Worm (Caenorhabditis elegans) whole organism, mixed stage, embryonic: ENCODE measurements around the gene agt-2.
A peak's percentile ranks its signal among the peaks of the same experiment; 100 is the strongest.

Experiments used
- M03D4.4 ChIP-seq: sonication (generic microtip); optimal IDR thresholded peaks from 2 replicates; lab custom pipeline; 2017; ENCODE audit warnings: mild to moderate bottlenecking, missing genetic modification characterization, missing compliant biosample characterization
- blmp-1 ChIP-seq: fragments of 150-350 bp; optimal IDR thresholded peaks from 2 replicates; lab custom pipeline; 2014; ENCODE audit warnings: missing biosample characterization, missing genetic modification characterization
- ceh-39 ChIP-seq: fragments of 150-350 bp; optimal IDR thresholded peaks from 2 replicates; lab custom pipeline; 2014; ENCODE audit warnings: missing biosample characterization, missing genetic modification characterization
- ceh-43 ChIP-seq: fragments of 200-800 bp; sonication (Bioruptor generic); optimal IDR thresholded peaks from 2 replicates; lab custom pipeline; 2018; ENCODE audit warnings: mild to moderate bottlenecking, missing genetic modification characterization, moderate library complexity, missing compliant biosample characterization
- ceh-83 ChIP-seq: fragments of 200-800 bp; sonication (Bioruptor generic); optimal IDR thresholded peaks from 2 replicates; lab custom pipeline; 2018; ENCODE audit warnings: mild to moderate bottlenecking, missing genetic modification characterization, missing compliant biosample characterization
- ces-1 ChIP-seq: fragments of 150-350 bp; optimal IDR thresholded peaks from 2 replicates; lab custom pipeline; 2014; ENCODE audit warnings: missing biosample characterization, missing genetic modification reagents, missing genetic modification characterization
- cnd-1 ChIP-seq: fragments of 200-800 bp; sonication (Bioruptor generic); optimal IDR thresholded peaks from 2 replicates; lab custom pipeline; 2018; ENCODE audit warnings: mild to moderate bottlenecking, missing genetic modification characterization, missing compliant biosample characterization
- drap-1 ChIP-seq: fragments of 200-800 bp; sonication (Bioruptor generic); optimal IDR thresholded peaks from 3 replicates; lab custom pipeline; 2018; ENCODE audit warnings: mild to moderate bottlenecking, missing genetic modification characterization, missing compliant biosample characterization
- elt-1 ChIP-seq: sonication (generic microtip); optimal IDR thresholded peaks from 2 replicates; lab custom pipeline; 2017; ENCODE audit warnings: missing genetic modification characterization, mild to moderate bottlenecking, missing compliant biosample characterization, antibody characterized with exemption, moderate library complexity, borderline replicate concordance; ENCODE audit not compliant: insufficient read depth
- elt-3 ChIP-seq: fragments of 150-350 bp; optimal IDR thresholded peaks from 2 replicates; lab custom pipeline; 2014; ENCODE audit warnings: missing biosample characterization, missing genetic modification characterization
- flh-1 ChIP-seq: fragments of 200-800 bp; sonication (Bioruptor generic); optimal IDR thresholded peaks from 2 replicates; lab custom pipeline; 2018; ENCODE audit warnings: mild to moderate bottlenecking, missing genetic modification characterization, moderate library complexity, missing compliant biosample characterization
- ham-2 ChIP-seq: fragments of 200-800 bp; sonication (Bioruptor generic); optimal IDR thresholded peaks from 2 replicates; lab custom pipeline; 2018; ENCODE audit warnings: mild to moderate bottlenecking, missing genetic modification characterization, missing compliant biosample characterization
- hlh-1 ChIP-seq: fragments of 150-350 bp; optimal IDR thresholded peaks from 2 replicates; lab custom pipeline; 2014; ENCODE audit warnings: missing biosample characterization, missing genetic modification reagents, missing genetic modification characterization
- lin-13 ChIP-seq: fragments of 150-350 bp; optimal IDR thresholded peaks from 2 replicates; lab custom pipeline; 2014; ENCODE audit warnings: missing biosample characterization, missing genetic modification characterization
- lin-32 ChIP-seq: fragments of 200-800 bp; sonication (Bioruptor generic); optimal IDR thresholded peaks from 2 replicates; lab custom pipeline; 2018; ENCODE audit warnings: mild to moderate bottlenecking, missing genetic modification characterization, missing compliant biosample characterization
- lsy-2 ChIP-seq: fragments of 150-350 bp; optimal IDR thresholded peaks from 2 replicates; lab custom pipeline; 2014; ENCODE audit warnings: missing biosample characterization, missing genetic modification characterization
- mab-5 ChIP-seq: fragments of 150-350 bp; optimal IDR thresholded peaks from 2 replicates; lab custom pipeline; 2014; ENCODE audit warnings: missing biosample characterization, missing genetic modification characterization
- mep-1 ChIP-seq: fragments of 150-350 bp; optimal IDR thresholded peaks from 2 replicates; lab custom pipeline; 2017; ENCODE audit warnings: missing biosample characterization, missing genetic modification reagents, missing genetic modification characterization, inconsistent platforms
- mls-2 ChIP-seq: sonication (generic microtip); optimal IDR thresholded peaks from 2 replicates; lab custom pipeline; 2016; ENCODE audit warnings: mild to moderate bottlenecking, missing genetic modification characterization, moderate library complexity, missing compliant biosample characterization
- nhr-12 ChIP-seq: fragments of 150-350 bp; optimal IDR thresholded peaks from 2 replicates; lab custom pipeline; 2014; ENCODE audit warnings: missing biosample characterization, missing genetic modification characterization
- nhr-2 ChIP-seq: fragments of 150-350 bp; optimal IDR thresholded peaks from 2 replicates; lab custom pipeline; 2014; ENCODE audit warnings: missing biosample characterization, missing genetic modification characterization
- nhr-237 ChIP-seq: fragments of 150-350 bp; optimal IDR thresholded peaks from 2 replicates; lab custom pipeline; 2014; ENCODE audit warnings: missing biosample characterization, missing genetic modification characterization
- nhr-76 ChIP-seq: sonication (generic microtip); optimal IDR thresholded peaks from 2 replicates; lab custom pipeline; 2017; ENCODE audit warnings: missing biosample characterization, missing genetic modification characterization
- pha-4 ChIP-seq: fragments of 150-350 bp; optimal IDR thresholded peaks from 2 replicates; lab custom pipeline; 2018; ENCODE audit warnings: missing biosample characterization, missing genetic modification reagents, missing genetic modification characterization
- sem-2 ChIP-seq: fragments of 200-800 bp; sonication (Bioruptor generic); optimal IDR thresholded peaks from 2 replicates; lab custom pipeline; 2018; ENCODE audit warnings: mild to moderate bottlenecking, missing genetic modification characterization, missing compliant biosample characterization
- snpc-4 ChIP-seq: fragments of 150-350 bp; optimal IDR thresholded peaks from 2 replicates; lab custom pipeline; 2014; ENCODE audit warnings: missing biosample characterization, missing genetic modification characterization
- sptf-1 ChIP-seq: sonication (generic microtip); optimal IDR thresholded peaks from 2 replicates; lab custom pipeline; 2017; ENCODE audit warnings: mild to moderate bottlenecking, missing genetic modification characterization, moderate library complexity, missing compliant biosample characterization
- unc-120 ChIP-seq: sonication (generic microtip); optimal IDR thresholded peaks from 2 replicates; lab custom pipeline; 2017; ENCODE audit warnings: missing genetic modification characterization, missing compliant biosample characterization; ENCODE audit not compliant: poor library complexity, severe bottlenecking
- unc-39 ChIP-seq: fragments of 150-350 bp; optimal IDR thresholded peaks from 2 replicates; lab custom pipeline; 2014; ENCODE audit warnings: missing biosample characterization, missing genetic modification characterization
- unc-62 ChIP-seq: fragments of 150-350 bp; optimal IDR thresholded peaks from 2 replicates; lab custom pipeline; 2014; ENCODE audit warnings: missing biosample characterization, missing genetic modification reagents, missing genetic modification characterization
- ztf-11 ChIP-seq: fragments of 150-350 bp; optimal IDR thresholded peaks from 2 replicates; lab custom pipeline; 2014; ENCODE audit warnings: missing biosample characterization, missing genetic modification characterization

The agt-2 gene

ce11 chrII:5364516-5364915 is 9.1 kb downstream of the agt-2 start:
- no peak for TF ChIP-seq ceh-43 (GFP tag; lab: Kevin White, UChicago)
- TF ChIP-seq mep-1 (tag; lab: Kevin White, UChicago): no peak
- no peak for TF ChIP-seq nhr-237 (tag; lab: Kevin White, UChicago)

- no peak for TF ChIP-seq sem-2 (GFP tag; lab: Kevin White, UChicago)
- TF ChIP-seq blmp-1 (tag; lab: Kevin White, UChicago): no peak
- TF ChIP-seq nhr-12 (tag; lab: Kevin White, UChicago): no peak
- TF ChIP-seq elt-1 (tag; lab: Kevin White, UChicago): no peak
- TF ChIP-seq unc-39 (tag; lab: Kevin White, UChicago): no peak
- TF ChIP-seq pha-4 (tag; lab: Kevin White, UChicago): no peak
- TF ChIP-seq mab-5 (tag; lab: Kevin White, UChicago): no peak
- no peak for TF ChIP-seq elt-3 (tag; lab: Kevin White, UChicago)
- no peak for TF ChIP-seq cnd-1 (tag; lab: Kevin White, UChicago)
- TF ChIP-seq ces-1 (GFP tag; lab: Kevin White, UChicago): no peak
- no peak for TF ChIP-seq ceh-83 (GFP tag; lab: Kevin White, UChicago)
- TF ChIP-seq unc-120 (tag; lab: Kevin White, UChicago): no peak
- no peak for TF ChIP-seq unc-62 (GFP tag; lab: Kevin White, UChicago)
These were observed 14.4 kb downstream of the agt-2 start, which contains the start of gene sec-6 for ce11 chrII:5359252-5359651. Gene sec-6 (plus strand): TSS chrII:5359552.

- TF ChIP-seq unc-62 (GFP tag; lab: Kevin White, UChicago) (no peak), lsy-2 (tag; lab: Kevin White, UChicago) (peak; percentile 52), drap-1 (GFP tag; lab: Kevin White, UChicago) (peak; percentile 57), sptf-1 (peak; percentile 79), mep-1 (tag; lab: Kevin White, UChicago) (peak; percentile 67), nhr-12 (tag; lab: Kevin White, UChicago) (no peak), nhr-76 (tag; lab: Kevin White, UChicago) (no peak), blmp-1 (tag; lab: Kevin White, UChicago) (no peak), snpc-4 (tag; lab: Kevin White, UChicago) (no peak), nhr-2 (no peak), nhr-237 (tag; lab: Kevin White, UChicago) (peak; percentile 31), ceh-39 (tag; lab: Kevin White, UChicago) (no peak), lin-32 (GFP tag; lab: Kevin White, UChicago) (no peak), ceh-43 (GFP tag; lab: Kevin White, UChicago) (peak; percentile 4), ceh-83 (GFP tag; lab: Kevin White, UChicago) (peak; percentile 43), ztf-11 (tag; lab: Kevin White, UChicago) (peak; percentile 2), lin-13 (tag; lab: Kevin White, UChicago) (peak; percentile 46), cnd-1 (tag; lab: Kevin White, UChicago) (peak; percentile 60), ces-1 (GFP tag; lab: Kevin White, UChicago) (peak; percentile 48), mls-2 (tag; lab: Kevin White, UChicago) (peak; percentile 56), ham-2 (GFP tag; lab: Kevin White, UChicago) (peak; percentile 1), pha-4 (tag; lab: Kevin White, UChicago) (peak; percentile 5), M03D4.4 (tag; lab: Kevin White, UChicago) (peak; percentile 3), mab-5 (tag; lab: Kevin White, UChicago) (no peak), unc-120 (tag; lab: Kevin White, UChicago) (peak; percentile 2), elt-3 (tag; lab: Kevin White, UChicago) (no peak), hlh-1 (tag; lab: Kevin White, UChicago) (peak; percentile 4), sem-2 (GFP tag; lab: Kevin White, UChicago) (no peak)
These were observed 15.4 kb downstream of the agt-2 start, which contains the start of the genes F09E5.11 and bmy-1 for ce11 chrII:5358137-5358745. Gene F09E5.11 (minus strand): TSS chrII:5358187. Gene bmy-1 (plus strand): TSS chrII:5358695.

ce11 chrII:5355384-5355783 is 18.2 kb downstream of the agt-2 start, which contains the start of gene srg-69:
Gene srg-69 (plus strand): TSS chrII:5355684.
- TF ChIP-seq ztf-11 (tag; lab: Kevin White, UChicago): no peak
- no peak for TF ChIP-seq ham-2 (GFP tag; lab: Kevin White, UChicago)
- TF ChIP-seq lsy-2 (tag; lab: Kevin White, UChicago): no peak
- no peak for TF ChIP-seq snpc-4 (tag; lab: Kevin White, UChicago)
- TF ChIP-seq sptf-1: no peak
- TF ChIP-seq blmp-1 (tag; lab: Kevin White, UChicago): no peak
- no peak for TF ChIP-seq sem-2 (GFP tag; lab: Kevin White, UChicago)
- no peak for TF ChIP-seq flh-1 (GFP tag; lab: Kevin White, UChicago)
